Fruit fly (Drosophila melanogaster) whole organism, embryonic: ENCODE measurements around the gene CG4629.

Source experiments
- ATbp ChIP-seq: fragments of 200-800 bp; sonication (Bioruptor generic); optimal IDR thresholded peaks from 2 replicates; lab custom pipeline; 2017; ENCODE audit warnings: missing biosample characterization, mild to moderate bottlenecking, missing genetic modification characterization, missing genetic modification reagents
- Atf6 ChIP-seq: fragments of 200-800 bp; sonication (Bioruptor generic); IDR thresholded peaks from 2 replicates; pipeline ENCODE4 v1.3.6; 2022; ENCODE audit warnings: missing biosample characterization, missing genetic modification characterization
- CG10565 ChIP-seq: fragments of 200-800 bp; sonication (Bioruptor generic); optimal IDR thresholded peaks from 3 replicates; lab custom pipeline; 2016; ENCODE audit warnings: missing biosample characterization, mild to moderate bottlenecking, missing genetic modification characterization
- CG13123 ChIP-seq: fragments of 200-800 bp; sonication (Bioruptor generic); optimal IDR thresholded peaks from 2 replicates; lab custom pipeline; 2016; ENCODE audit warnings: missing biosample characterization, missing genetic modification characterization
- CG13287 ChIP-seq: fragments of 200-800 bp; sonication (Bioruptor generic); IDR thresholded peaks from 2 replicates; pipeline ENCODE4 v1.3.6; 2022; ENCODE audit warnings: missing biosample characterization, missing genetic modification characterization; ENCODE audit not compliant: partially characterized antibody
- CG15696 ChIP-seq: fragments of 200-800 bp; sonication (Bioruptor generic); optimal IDR thresholded peaks from 2 replicates; lab custom pipeline; 2019; ENCODE audit warnings: missing biosample characterization, mild to moderate bottlenecking, missing genetic modification characterization, moderate library complexity
- CG16813 ChIP-seq: fragments of 200-800 bp; sonication (Bioruptor generic); IDR thresholded peaks from 3 replicates; pipeline ENCODE4 v1.3.6; 2022; ENCODE audit warnings: missing biosample characterization, missing genetic modification characterization; ENCODE audit not compliant: partially characterized antibody
- CG17385 ChIP-seq: fragments of 200-800 bp; sonication (Bioruptor generic); optimal IDR thresholded peaks from 3 replicates; lab custom pipeline; 2018; ENCODE audit warnings: missing biosample characterization, mild to moderate bottlenecking, missing genetic modification characterization
- CG18764 ChIP-seq: fragments of 200-800 bp; sonication (Bioruptor generic); optimal IDR thresholded peaks from 3 replicates; lab custom pipeline; 2016; ENCODE audit warnings: missing biosample characterization, missing genetic modification characterization
- CG2116 ChIP-seq: fragments of 200-800 bp; sonication (Bioruptor generic); optimal IDR thresholded peaks from 3 replicates; lab custom pipeline; 2018; ENCODE audit warnings: missing biosample characterization, mild to moderate bottlenecking, missing genetic modification characterization
- CG2678 ChIP-seq: fragments of 200-800 bp; sonication (Bioruptor generic); optimal IDR thresholded peaks from 3 replicates; lab custom pipeline; 2019; ENCODE audit warnings: missing biosample characterization, mild to moderate bottlenecking, missing genetic modification characterization, moderate library complexity
- CG2712 ChIP-seq: fragments of 200-800 bp; optimal IDR thresholded peaks from 3 replicates; lab custom pipeline; 2019; ENCODE audit warnings: missing biosample characterization, mild to moderate bottlenecking, missing genetic modification characterization, moderate library complexity
- CG2889 ChIP-seq: fragments of 200-800 bp; sonication (Bioruptor generic); IDR thresholded peaks from 3 replicates; pipeline ENCODE4 v1.3.6; 2022; ENCODE audit warnings: missing biosample characterization, missing genetic modification characterization
- CG3065 ChIP-seq: fragments of 200-800 bp; sonication (Bioruptor generic); optimal IDR thresholded peaks from 2 replicates; lab custom pipeline; 2016; ENCODE audit warnings: missing biosample characterization, missing genetic modification characterization
- CG33213 ChIP-seq: fragments of 200-800 bp; sonication (Bioruptor generic); optimal IDR thresholded peaks from 3 replicates; lab custom pipeline; 2016; ENCODE audit warnings: missing biosample characterization, missing genetic modification characterization
- CG33557 ChIP-seq: fragments of 200-800 bp; sonication (Bioruptor generic); optimal IDR thresholded peaks from 2 replicates; lab custom pipeline; 2019; ENCODE audit warnings: missing biosample characterization, mild to moderate bottlenecking, missing genetic modification characterization, moderate library complexity
- CG8281 ChIP-seq: fragments of 200-800 bp; sonication (Bioruptor generic); optimal IDR thresholded peaks from 2 replicates; lab custom pipeline; 2018; ENCODE audit warnings: missing biosample characterization, mild to moderate bottlenecking, missing genetic modification characterization, moderate library complexity
- Dbx ChIP-seq: fragments of 200-800 bp; sonication (Bioruptor generic); IDR thresholded peaks from 3 replicates; pipeline ENCODE4 v1.3.6; 2022; ENCODE audit warnings: missing biosample characterization, missing genetic modification characterization
- Ets97D ChIP-seq: fragments of 200-800 bp; sonication (Bioruptor generic); optimal IDR thresholded peaks from 3 replicates; lab custom pipeline; 2016; ENCODE audit warnings: missing biosample characterization, missing genetic modification characterization
- Nf-YA ChIP-seq: fragments of 200-800 bp; sonication (Bioruptor generic); IDR thresholded peaks from 2 replicates; pipeline ENCODE4 v1.3.6; 2022; ENCODE audit warnings: missing biosample characterization, missing genetic modification characterization
- Opbp ChIP-seq: fragments of 200-800 bp; sonication (Bioruptor generic); IDR thresholded peaks from 3 replicates; pipeline ENCODE4 v1.3.6; 2022; ENCODE audit warnings: missing biosample characterization, missing genetic modification characterization; ENCODE audit not compliant: partially characterized antibody
- Rfx ChIP-seq: fragments of 200-800 bp; sonication (Bioruptor generic); IDR thresholded peaks from 2 replicates; pipeline ENCODE4 v1.3.6; 2022; ENCODE audit warnings: missing biosample characterization, missing genetic modification characterization
- Sry-β ChIP-seq: fragments of 200-800 bp; sonication (Bioruptor generic); optimal IDR thresholded peaks from 2 replicates; lab custom pipeline; 2018; ENCODE audit warnings: missing biosample characterization, mild to moderate bottlenecking, missing genetic modification characterization, moderate library complexity
- ap ChIP-seq: fragments of 200-800 bp; sonication (Bioruptor generic); IDR thresholded peaks from 2 replicates; pipeline ENCODE4 v1.3.6; 2022; ENCODE audit warnings: missing biosample characterization, missing genetic modification characterization
- ase ChIP-seq: fragments of 200-800 bp; sonication (Bioruptor generic); IDR thresholded peaks from 3 replicates; pipeline ENCODE4 v1.3.6; 2022; ENCODE audit warnings: missing biosample characterization, missing genetic modification characterization
- ash1 ChIP-seq: fragments of 200-800 bp; sonication (Bioruptor generic); optimal IDR thresholded peaks from 2 replicates; lab custom pipeline; 2018; ENCODE audit warnings: missing biosample characterization, mild to moderate bottlenecking, missing genetic modification characterization
- caup ChIP-seq: fragments of 200-800 bp; sonication (Bioruptor generic); optimal IDR thresholded peaks from 3 replicates; lab custom pipeline; 2017; ENCODE audit warnings: missing biosample characterization, mild to moderate bottlenecking, missing genetic modification characterization, moderate library complexity; ENCODE audit not compliant: severe bottlenecking
- cwo ChIP-seq: fragments of 200-800 bp; sonication (Bioruptor generic); optimal IDR thresholded peaks from 3 replicates; lab custom pipeline; 2017; ENCODE audit warnings: missing biosample characterization, missing genetic modification characterization, mild to moderate bottlenecking, moderate library complexity, missing genetic modification reagents
- dm ChIP-seq: fragments of 200-800 bp; sonication (Bioruptor generic); optimal IDR thresholded peaks from 3 replicates; lab custom pipeline; 2016; ENCODE audit warnings: missing biosample characterization, missing genetic modification characterization
- dmrt11E ChIP-seq: fragments of 200-800 bp; sonication (Bioruptor generic); optimal IDR thresholded peaks from 3 replicates; lab custom pipeline; 2018; ENCODE audit warnings: missing biosample characterization, mild to moderate bottlenecking, missing genetic modification characterization, moderate library complexity
- exex ChIP-seq: fragments of 200-800 bp; sonication (Bioruptor generic); optimal IDR thresholded peaks from 4 replicates; lab custom pipeline; 2018; ENCODE audit warnings: missing biosample characterization, mild to moderate bottlenecking, missing genetic modification characterization, moderate library complexity
- hb ChIP-seq: fragments of 200-800 bp; sonication (Bioruptor generic); IDR thresholded peaks from 3 replicates; pipeline ENCODE4 v1.3.6; 2022; ENCODE audit warnings: missing biosample characterization, missing genetic modification characterization; ENCODE audit not compliant: partially characterized antibody
- insv ChIP-seq, 2 experiments: fragments of 200-800 bp; sonication (Bioruptor generic); optimal IDR thresholded peaks; 3 replicates each; lab custom pipeline; 2016 to 2018; ENCODE audit warnings: missing biosample characterization in 2 of 2, missing genetic modification characterization in 2 of 2
- knrl ChIP-seq: fragments of 200-800 bp; sonication (Bioruptor generic); IDR thresholded peaks from 3 replicates; pipeline ENCODE4 v1.3.6; 2022; ENCODE audit warnings: missing biosample characterization, missing genetic modification characterization; ENCODE audit not compliant: partially characterized antibody
- luna ChIP-seq: fragments of 200-800 bp; sonication (Bioruptor generic); optimal IDR thresholded peaks from 2 replicates; lab custom pipeline; 2016; ENCODE audit warnings: missing biosample characterization, missing genetic modification characterization
- mld ChIP-seq: fragments of 200-800 bp; sonication (Bioruptor generic); IDR thresholded peaks from 3 replicates; pipeline ENCODE4 v1.3.6; 2022; ENCODE audit warnings: missing biosample characterization, missing genetic modification characterization; ENCODE audit not compliant: partially characterized antibody
- pros ChIP-seq: fragments of 200-800 bp; sonication (Bioruptor generic); optimal IDR thresholded peaks from 3 replicates; lab custom pipeline; 2019; ENCODE audit warnings: missing biosample characterization, mild to moderate bottlenecking, missing genetic modification characterization, moderate library complexity
- sc ChIP-seq, 3 experiments: fragments of >200 bp in 2 of 3; fragments of 200-800 bp in 1 of 3; sonication (Bioruptor generic) in 1 of 3; optimal IDR thresholded peaks; 2 replicates in 2 of 3; 3 replicates in 1 of 3; lab custom pipeline; 2017; ENCODE audit warnings: mild to moderate bottlenecking in 1 of 3, missing biosample characterization in 1 of 3, missing genetic modification characterization in 1 of 3, missing genetic modification reagents in 1 of 3
- schlank ChIP-seq: fragments of 200-800 bp; sonication (Bioruptor generic); optimal IDR thresholded peaks from 2 replicates; lab custom pipeline; 2018; ENCODE audit warnings: missing biosample characterization, mild to moderate bottlenecking, missing genetic modification characterization
- sisA ChIP-seq: fragments of 200-800 bp; sonication (Bioruptor generic); IDR thresholded peaks from 2 replicates; pipeline ENCODE4 v1.3.6; 2022; ENCODE audit warnings: missing biosample characterization, missing genetic modification characterization
- sna ChIP-seq: fragments of 200-800 bp; sonication (Bioruptor generic); IDR thresholded peaks from 2 replicates; pipeline ENCODE4 v1.3.6; 2022; ENCODE audit warnings: missing biosample characterization, missing genetic modification characterization; ENCODE audit not compliant: partially characterized antibody
- so ChIP-seq: fragments of 200-800 bp; sonication (Bioruptor generic); IDR thresholded peaks from 3 replicates; pipeline ENCODE4 v1.3.6; 2022; ENCODE audit warnings: missing biosample characterization, missing genetic modification characterization
- ssp ChIP-seq: fragments of 200-800 bp; sonication (Bioruptor generic); IDR thresholded peaks from 2 replicates; pipeline ENCODE4 v1.3.6; 2022; ENCODE audit warnings: missing biosample characterization, missing genetic modification characterization
- tap ChIP-seq: fragments of 200-800 bp; optimal IDR thresholded peaks from 3 replicates; lab custom pipeline; 2019; ENCODE audit warnings: missing biosample characterization, mild to moderate bottlenecking, missing genetic modification characterization, moderate library complexity
- trem ChIP-seq: fragments of 200-800 bp; optimal IDR thresholded peaks from 3 replicates; lab custom pipeline; 2019; ENCODE audit warnings: missing biosample characterization, mild to moderate bottlenecking, missing genetic modification characterization, moderate library complexity
- vfl ChIP-seq: fragments of 200-800 bp; sonication (Bioruptor generic); optimal IDR thresholded peaks from 2 replicates; lab custom pipeline; 2016; ENCODE audit warnings: missing biosample characterization, missing genetic modification characterization

The CG4629 gene

dm6 chr2L:1118880-1119809 is 16.8 kb upstream of the CG4629 start (continued):
- TF ChIP-seq CG15696 (tag; lab: Kevin White, UChicago) (no peak), Dbx (GFP tag; lab: Robert Waterston, UW) (peak; percentile 75; the same call in 2 of the 3 replicates), so (GFP tag; lab: Robert Waterston, UW) (peak; percentile 71), CG2678 (tag; lab: Kevin White, UChicago) (peak; percentile 80), ssp (GFP tag; lab: Robert Waterston, UW) (peak; percentile 60), ATbp (peak; percentile 49), CG2889 (GFP tag; lab: Robert Waterston, UW) (no peak), CG13287 (peak; percentile 22; the same call in 1 of the 2 replicates), pros (GFP tag; lab: Kevin White, UChicago) (no peak), mld (no peak), cwo (peak; percentile 85), caup (GFP tag; lab: Kevin White, UChicago) (peak; percentile 70), CG3065 (GFP tag; lab: Kevin White, UChicago) (no peak), ase (GFP tag; lab: Robert Waterston, UW) (peak; percentile 55; the same call in 1 of the 3 replicates), Atf6 (GFP tag; lab: Robert Waterston, UW) (peak; percentile 78), luna (no peak), CG33557 (no peak), Sry-β (GFP tag; lab: Kevin White, UChicago) (no peak), CG16813 (GFP tag; lab: Robert Waterston, UW) (no peak), CG33213 (GFP tag; lab: Kevin White, UChicago) (peak; percentile 29), CG18764 (GFP tag; lab: Kevin White, UChicago) (peak; percentile 3), schlank (tag; lab: Kevin White, UChicago) (peak; percentile 79), tap (tag; lab: Kevin White, UChicago) (peak; percentile 38), sc (optimal IDR thresholded peaks at IDR 0.05; lab: Kevin White, UChicago) (no peak), sc (GFP tag; optimal IDR thresholded peaks at IDR 0.05; lab: Kevin White, UChicago) (peak; percentile 47), CG2712 (tag; lab: Kevin White, UChicago) (peak; percentile 65), Rfx (GFP tag; lab: Robert Waterston, UW) (peak; percentile 84), knrl (GFP tag; lab: Robert Waterston, UW) (0 out of 3 replicates have a peak, but pooled peaks have one; percentile 24), Nf-YA (peak; percentile 79), Ets97D (GFP tag; lab: Kevin White, UChicago) (peak; percentile 44), CG13123 (GFP tag; lab: Kevin White, UChicago) (peak; percentile 25), ap (GFP tag; lab: Robert Waterston, UW) (peak; percentile 82), sisA (GFP tag; lab: Robert Waterston, UW) (peak; percentile 69), sna (GFP tag; lab: Robert Waterston, UW) (no peak), ash1 (GFP tag; lab: Kevin White, UChicago) (no peak), CG8281 (tag; lab: Kevin White, UChicago) (no peak), CG17385 (GFP tag; lab: Kevin White, UChicago) (peak; percentile 54), dmrt11E (tag; lab: Kevin White, UChicago) (peak; percentile 19), exex (tag; lab: Kevin White, UChicago) (peak; percentile 52), Opbp (GFP tag; lab: Robert Waterston, UW) (peak; percentile 40; the same call in 1 of the 3 replicates), CG2116 (GFP tag; lab: Kevin White, UChicago) (peak; percentile 33), trem (tag; lab: Kevin White, UChicago) (no peak), CG10565 (GFP tag; lab: Kevin White, UChicago) (no peak), hb (GFP tag; lab: Robert Waterston, UW) (no peak), insv (GFP tag; optimal IDR thresholded peaks at IDR 0.05; lab: Kevin White, UChicago) (peak in 1 of 2 experiments; percentile 21), dm (GFP tag; lab: Kevin White, UChicago) (peak; percentile 12), vfl (GFP tag; lab: Kevin White, UChicago) (peak; percentile 63)
